Fruit fly (Drosophila melanogaster): ENCODE results near the gene MED11.

DNA sequence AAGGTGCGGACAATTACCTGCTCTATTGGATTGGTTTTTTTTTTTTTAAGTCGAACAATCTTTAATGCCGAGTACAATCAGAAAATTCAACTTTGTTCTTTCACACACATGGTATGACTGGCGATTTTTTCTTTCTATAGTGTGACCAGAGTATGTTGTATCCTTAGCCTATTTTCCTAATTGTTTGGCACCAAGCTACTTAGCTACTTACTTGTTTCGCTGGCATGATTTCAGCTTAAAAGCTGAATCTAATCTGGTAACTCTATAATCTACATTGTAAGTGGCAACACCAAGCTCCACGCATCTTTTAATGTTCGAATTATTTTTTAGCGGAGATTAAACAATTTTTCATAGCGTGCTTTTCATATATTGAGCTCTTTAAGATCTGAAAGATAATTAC is 22.5 kb upstream of the MED11 start, which contains the start of gene CG12477:
- no peak for TF ChIP-seq CG10209 (GFP tag; optimal IDR thresholded peaks at IDR 0.05)
- no peak for TF ChIP-seq CG3726 (GFP tag; IDR thresholded peaks at IDR 0.05)
- TF ChIP-seq CG31224 (GFP tag; IDR thresholded peaks at IDR 0.05): no peak
- TF ChIP-seq fd3F (GFP tag; optimal IDR thresholded peaks at IDR 0.05): no peak
- TF ChIP-seq az2 (GFP tag; optimal IDR thresholded peaks at IDR 0.05): no peak
- no peak for TF ChIP-seq CG34376 (GFP tag; optimal IDR thresholded peaks at IDR 0.05)
- TF ChIP-seq insv (GFP tag; optimal IDR thresholded peaks at IDR 0.05): no peak
- TF ChIP-seq her (GFP tag; optimal IDR thresholded peaks at IDR 0.05): no peak
- no peak for TF ChIP-seq CG10543 (GFP tag; optimal IDR thresholded peaks at IDR 0.05)
- no peak for TF ChIP-seq CG13296 (GFP tag; optimal IDR thresholded peaks at IDR 0.05)
